Worm (Caenorhabditis elegans) whole organism, young adult: ENCODE data around the gene R160.3.
"Not testable (repeated sequence)": the region's sequence is repeated elsewhere in the genome, so short reads cannot be mapped to it uniquely, and the experiment has no call there.

Experiments
- B0336.3 ChIP-seq: fragments of 200-800 bp; sonication (Bioruptor generic); IDR thresholded peaks from 2 replicates; pipeline ENCODE4 v1.3.6; 2022; ENCODE audit warnings: missing genetic modification characterization, missing compliant biosample characterization
- F10E7.11 ChIP-seq: sonication (generic microtip); optimal IDR thresholded peaks from 2 replicates; lab custom pipeline; 2017; ENCODE audit warnings: mild to moderate bottlenecking, missing genetic modification characterization, moderate library complexity, missing compliant biosample characterization
- F39B2.1 ChIP-seq: fragments of 200-800 bp; sonication (Bioruptor generic); IDR thresholded peaks from 2 replicates; pipeline ENCODE4 v1.3.6; 2022; ENCODE audit warnings: missing genetic modification reagents, missing genetic modification characterization, missing compliant biosample characterization
- F52B5.7 ChIP-seq: sonication (generic microtip); optimal IDR thresholded peaks from 2 replicates; lab custom pipeline; 2016; ENCODE audit warnings: mild to moderate bottlenecking, missing genetic modification characterization, missing compliant biosample characterization
- F57A8.1 ChIP-seq: fragments of 200-800 bp; sonication (Bioruptor generic); optimal IDR thresholded peaks from 2 replicates; lab custom pipeline; 2018; ENCODE audit warnings: mild to moderate bottlenecking, missing genetic modification characterization, moderate library complexity, missing compliant biosample characterization
- T07F8.4 ChIP-seq: sonication (generic microtip); optimal IDR thresholded peaks from 2 replicates; lab custom pipeline; 2016; ENCODE audit warnings: mild to moderate bottlenecking, missing genetic modification characterization, moderate library complexity, missing compliant biosample characterization
- T26A5.8 ChIP-seq: sonication (generic microtip); optimal IDR thresholded peaks from 2 replicates; lab custom pipeline; 2016; ENCODE audit warnings: missing genetic modification characterization, missing compliant biosample characterization
- Y56A3A.18 ChIP-seq: fragments of 200-800 bp; sonication (Bioruptor generic); IDR thresholded peaks from 2 replicates; pipeline ENCODE4 v1.3.6; 2022; ENCODE audit warnings: missing genetic modification reagents, missing genetic modification characterization, missing compliant biosample characterization
- Y79H2A.3 ChIP-seq: fragments of 200-800 bp; sonication (Bioruptor generic); conservative IDR thresholded peaks from 2 replicates; pipeline ENCODE4 v1.3.6; 2022; ENCODE audit warnings: missing genetic modification reagents, missing genetic modification characterization, missing compliant biosample characterization
- atf-7 ChIP-seq: sonication (generic microtip); optimal IDR thresholded peaks from 2 replicates; lab custom pipeline; 2017; ENCODE audit warnings: mild to moderate bottlenecking, missing genetic modification characterization, missing compliant biosample characterization
- bed-1 ChIP-seq: fragments of 200-800 bp; sonication (Bioruptor generic); IDR thresholded peaks from 2 replicates; pipeline ENCODE4 v1.3.6; 2022; ENCODE audit warnings: missing genetic modification reagents, missing genetic modification characterization, missing compliant biosample characterization
- ccch-3 ChIP-seq: fragments of 200-800 bp; sonication (Bioruptor generic); optimal IDR thresholded peaks from 2 replicates; lab custom pipeline; 2018; ENCODE audit warnings: mild to moderate bottlenecking, missing genetic modification characterization, missing compliant biosample characterization
- cebp-1 ChIP-seq, 2 experiments: fragments of 200-800 bp in 1 of 2; sonication (Bioruptor generic) in 1 of 2; sonication (generic microtip) in 1 of 2; IDR thresholded peaks in 1 of 2; optimal IDR thresholded peaks in 1 of 2; 2 replicates each; pipeline versions ENCODE4 v1.3.6 to Lab custom; 2017 to 2022; ENCODE audit warnings: missing compliant biosample characterization in 2 of 2, missing genetic modification characterization in 2 of 2, mild to moderate bottlenecking in 1 of 2, missing genetic modification reagents in 1 of 2, moderate library complexity in 1 of 2
- ceh-100 ChIP-seq: fragments of 200-800 bp; sonication (Bioruptor generic); IDR thresholded peaks from 2 replicates; pipeline ENCODE4 v1.3.6; 2022; ENCODE audit warnings: missing genetic modification reagents, missing genetic modification characterization, missing compliant biosample characterization
- ceh-79 ChIP-seq: sonication (generic microtip); optimal IDR thresholded peaks from 2 replicates; lab custom pipeline; 2017; ENCODE audit warnings: mild to moderate bottlenecking, missing genetic modification characterization, missing compliant biosample characterization
- hlh-12 ChIP-seq: sonication (generic microtip); optimal IDR thresholded peaks from 2 replicates; lab custom pipeline; 2016; ENCODE audit warnings: missing genetic modification characterization, missing compliant biosample characterization
- let-526 ChIP-seq: fragments of 200-800 bp; sonication (Bioruptor generic); IDR thresholded peaks from 2 replicates; pipeline ENCODE4 v1.3.6; 2022; ENCODE audit warnings: missing genetic modification reagents, missing genetic modification characterization, missing compliant biosample characterization
- let-607 ChIP-seq, 2 experiments: fragments of 200-800 bp in 1 of 2; sonication (Bioruptor generic) in 1 of 2; sonication (generic microtip) in 1 of 2; optimal IDR thresholded peaks; 2 replicates each; lab custom pipeline; 2016 to 2018; ENCODE audit warnings: mild to moderate bottlenecking in 2 of 2, missing compliant biosample characterization in 2 of 2, missing genetic modification characterization in 2 of 2, moderate library complexity in 2 of 2, missing genotype in 1 of 2
- lin-26 ChIP-seq: fragments of 200-800 bp; sonication (Bioruptor generic); IDR thresholded peaks from 2 replicates; pipeline ENCODE4 v1.3.6; 2022; ENCODE audit warnings: missing genetic modification reagents, missing genetic modification characterization, missing compliant biosample characterization
- lin-40 ChIP-seq: sonication (generic microtip); optimal IDR thresholded peaks from 2 replicates; lab custom pipeline; 2016; ENCODE audit warnings: missing genetic modification characterization, mild to moderate bottlenecking, missing compliant biosample characterization, missing genotype, missing genetic modification reagents
- madf-3 ChIP-seq: fragments of 200-800 bp; sonication (Bioruptor generic); IDR thresholded peaks from 2 replicates; pipeline ENCODE4 v1.3.6; 2022; ENCODE audit warnings: missing genetic modification reagents, missing genetic modification characterization, missing compliant biosample characterization
- madf-6 ChIP-seq: fragments of 200-800 bp; sonication (Bioruptor generic); IDR thresholded peaks from 2 replicates; pipeline ENCODE4 v1.3.6; 2022; ENCODE audit warnings: missing genetic modification reagents, missing genetic modification characterization, missing compliant biosample characterization
- madf-8 ChIP-seq: fragments of 200-800 bp; sonication (Bioruptor generic); conservative IDR thresholded peaks from 2 replicates; pipeline ENCODE4 v1.3.6; 2022; ENCODE audit warnings: missing genetic modification reagents, missing genetic modification characterization, missing compliant biosample characterization
- nhr-27 ChIP-seq: fragments of 200-800 bp; sonication (Bioruptor generic); optimal IDR thresholded peaks from 2 replicates; lab custom pipeline; 2018; ENCODE audit warnings: mild to moderate bottlenecking, missing genetic modification characterization, moderate library complexity, missing compliant biosample characterization
- rpc-1 ChIP-seq, 2 experiments: fragments of 150-350 bp in 1 of 2; sonication (generic microtip) in 1 of 2; optimal IDR thresholded peaks; 2 replicates each; lab custom pipeline; 2014 to 2018; ENCODE audit warnings: missing biosample characterization in 1 of 2, missing genetic modification characterization in 1 of 2, missing genetic modification reagents in 1 of 2, missing genotype in 1 of 2
- snpc-3.4 ChIP-seq: sonication (generic microtip); optimal IDR thresholded peaks from 2 replicates; lab custom pipeline; 2017; ENCODE audit warnings: missing genetic modification characterization, mild to moderate bottlenecking, missing compliant biosample characterization, antibody characterized with exemption, moderate library complexity, missing genotype, missing genetic modification reagents
- somi-1 ChIP-seq: fragments of 200-800 bp; sonication (Bioruptor generic); optimal IDR thresholded peaks from 2 replicates; lab custom pipeline; 2018; ENCODE audit warnings: mild to moderate bottlenecking, missing genetic modification characterization, missing compliant biosample characterization
- tbp1 ChIP-seq: fragments of 200-800 bp; sonication (Bioruptor generic); optimal IDR thresholded peaks from 2 replicates; lab custom pipeline; 2018; ENCODE audit warnings: mild to moderate bottlenecking, missing genetic modification characterization, missing compliant biosample characterization
- tbx-9 ChIP-seq: sonication (generic microtip); optimal IDR thresholded peaks from 2 replicates; lab custom pipeline; 2016; ENCODE audit warnings: borderline replicate concordance, missing genetic modification characterization, inconsistent platforms, missing compliant biosample characterization
- unc-130 ChIP-seq: sonication (generic microtip); optimal IDR thresholded peaks from 2 replicates; lab custom pipeline; 2016; ENCODE audit warnings: missing genetic modification reagents, missing genetic modification characterization, missing compliant biosample characterization
- zim-3 ChIP-seq: sonication (generic microtip); optimal IDR thresholded peaks from 2 replicates; lab custom pipeline; 2017; ENCODE audit warnings: mild to moderate bottlenecking, missing genetic modification characterization, moderate library complexity, missing compliant biosample characterization
- ztf-28 ChIP-seq: fragments of 200-800 bp; sonication (Bioruptor generic); IDR thresholded peaks from 2 replicates; pipeline ENCODE4 v1.3.6; 2022; ENCODE audit warnings: missing genetic modification reagents, missing genetic modification characterization, missing compliant biosample characterization

The R160.3 gene

DNA sequence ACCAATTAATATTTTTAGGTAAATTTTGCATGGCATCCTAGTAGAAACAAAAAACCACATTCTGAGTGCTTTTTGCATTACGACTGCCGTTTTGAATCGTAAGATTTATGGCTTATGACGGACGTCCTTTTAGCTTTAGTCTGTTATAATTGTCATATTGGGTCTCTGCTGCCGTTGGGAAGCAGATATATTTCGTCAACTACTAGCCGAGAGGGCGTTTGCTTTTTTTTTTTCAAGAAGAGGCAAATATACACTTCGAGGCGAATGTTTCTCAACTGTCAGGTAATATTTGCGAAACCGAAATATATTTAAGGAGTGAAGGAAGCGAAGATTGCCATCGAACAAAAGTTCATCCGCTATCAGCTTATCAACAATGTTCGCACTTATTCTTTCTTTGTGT lies 22.2 kb downstream of the R160.3 start, which contains the start of gene F14H12.3:
Gene F14H12.3 (plus strand): TSS at position 301 of the 400 bp plus-strand sequence.
- TF ChIP-seq madf-6 (no peak), ceh-79 (tag; lab: Kevin White, UChicago) (no peak), F57A8.1 (GFP tag; lab: Kevin White, UChicago) (no peak), zim-3 (tag; lab: Kevin White, UChicago) (no peak), tbx-9 (tag; lab: Kevin White, UChicago) (no peak), ceh-100 (GFP tag; lab: Robert Waterston, UW) (no peak), ztf-28 (GFP tag; lab: Robert Waterston, UW) (no peak), unc-130 (GFP tag; lab: Kevin White, UChicago) (no peak)

DNA sequence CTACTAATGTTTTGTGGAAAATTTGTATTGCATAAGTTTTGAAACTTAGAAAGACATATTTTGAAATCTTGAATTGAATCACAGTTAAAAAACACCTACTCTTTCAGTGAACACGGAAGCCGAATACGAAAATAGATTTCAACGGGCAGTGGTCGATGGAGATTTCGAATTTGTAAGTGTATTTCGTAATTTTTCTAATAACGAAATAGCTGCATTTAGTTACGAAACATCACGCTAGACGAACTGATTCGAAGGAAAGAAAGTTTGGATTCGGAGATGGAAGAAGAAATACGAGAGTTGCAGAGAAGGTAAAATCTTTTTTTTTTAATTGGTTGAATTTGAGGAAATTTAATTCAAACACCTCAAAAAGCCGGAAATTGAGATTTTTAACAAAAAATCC lies 23.4 kb downstream of the R160.3 start:
- TF ChIP-seq nhr-27 (tag; lab: Kevin White, UChicago), result no peak
- TF ChIP-seq F52B5.7, result no peak
- TF ChIP-seq tbp1, result no peak
- no peak for TF ChIP-seq let-607 (tag; optimal IDR thresholded peaks at IDR 0.05; lab: Kevin White, UChicago)
- TF ChIP-seq cebp-1 (GFP tag; IDR thresholded peaks at IDR 0.05; lab: Robert Waterston, UW), result no peak
- peak; percentile 83 for TF ChIP-seq cebp-1 (tag; optimal IDR thresholded peaks at IDR 0.05; lab: Kevin White, UChicago)
- TF ChIP-seq atf-7 (tag; lab: Kevin White, UChicago), result no peak
- TF ChIP-seq hlh-12 (tag; lab: Kevin White, UChicago), result no peak

DNA sequence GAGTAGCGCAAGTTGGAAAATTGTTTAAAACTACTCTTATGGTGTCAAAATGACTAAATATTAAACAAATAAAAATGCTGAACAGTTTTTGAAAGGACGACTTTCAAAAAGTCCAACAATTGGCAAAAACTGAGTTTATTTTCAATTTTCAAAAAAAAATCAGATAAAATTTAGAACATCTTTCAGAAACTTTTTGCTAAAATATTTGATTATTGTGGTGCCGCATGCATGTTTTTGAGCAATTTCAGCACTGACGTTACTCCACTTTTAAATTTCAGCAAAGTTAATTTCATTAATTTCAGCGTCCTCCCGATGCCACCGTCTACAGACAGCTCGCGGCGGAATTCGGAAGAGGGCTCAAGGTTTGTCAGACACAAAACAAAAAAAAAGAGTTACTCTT lies 26.8 kb downstream of the R160.3 start, which contains the start of gene cst-1:
Gene cst-1 (plus strand): TSS at position 301 of the 400 bp plus-strand sequence.
- not testable (repeated sequence) for TF ChIP-seq madf-3 (GFP tag; lab: Robert Waterston, UW); rpc-1 (optimal IDR thresholded peaks at IDR 0.05; lab: Kevin White, UChicago); rpc-1 (tag; optimal IDR thresholded peaks at IDR 0.05; lab: Kevin White, UChicago); let-526 (GFP tag; lab: Robert Waterston, UW)

DNA sequence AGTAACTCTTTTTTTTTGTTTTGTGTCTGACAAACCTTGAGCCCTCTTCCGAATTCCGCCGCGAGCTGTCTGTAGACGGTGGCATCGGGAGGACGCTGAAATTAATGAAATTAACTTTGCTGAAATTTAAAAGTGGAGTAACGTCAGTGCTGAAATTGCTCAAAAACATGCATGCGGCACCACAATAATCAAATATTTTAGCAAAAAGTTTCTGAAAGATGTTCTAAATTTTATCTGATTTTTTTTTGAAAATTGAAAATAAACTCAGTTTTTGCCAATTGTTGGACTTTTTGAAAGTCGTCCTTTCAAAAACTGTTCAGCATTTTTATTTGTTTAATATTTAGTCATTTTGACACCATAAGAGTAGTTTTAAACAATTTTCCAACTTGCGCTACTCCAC lies 30.2 kb downstream of the R160.3 start, which contains the start of gene cst-2:
Gene cst-2 (minus strand): TSS at position 101 of the 400 bp plus-strand sequence.
- not testable (repeated sequence) for TF ChIP-seq Y56A3A.18; somi-1; ccch-3 (GFP tag; lab: Kevin White, UChicago)

DNA sequence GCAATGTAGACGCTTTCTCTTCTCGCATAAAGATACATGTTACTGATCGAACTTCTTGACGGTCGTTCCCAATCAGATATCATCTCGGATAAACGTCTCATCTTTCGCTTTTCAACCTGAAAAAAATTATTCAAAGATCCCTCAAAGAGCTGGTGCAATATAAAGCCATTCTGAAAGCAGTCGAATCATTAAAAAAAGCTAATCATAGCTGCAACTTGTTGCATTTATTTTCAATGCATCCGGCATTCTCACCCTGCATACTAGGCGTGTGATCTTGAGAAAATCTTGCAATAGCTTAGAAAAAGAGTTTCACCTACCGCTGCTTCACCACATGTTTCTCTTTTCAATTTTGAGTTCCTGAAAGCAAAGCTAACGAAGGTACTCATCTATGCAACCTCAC lies 33.8 kb downstream of the R160.3 start, which contains the start of gene C24A8.6:
Gene C24A8.6 (minus strand): TSS at position 101 of the 400 bp plus-strand sequence.
- TF ChIP-seq lin-40; F39B2.1 (GFP tag; lab: Robert Waterston, UW); zim-3 (tag; lab: Kevin White, UChicago): not testable (repeated sequence)

DNA sequence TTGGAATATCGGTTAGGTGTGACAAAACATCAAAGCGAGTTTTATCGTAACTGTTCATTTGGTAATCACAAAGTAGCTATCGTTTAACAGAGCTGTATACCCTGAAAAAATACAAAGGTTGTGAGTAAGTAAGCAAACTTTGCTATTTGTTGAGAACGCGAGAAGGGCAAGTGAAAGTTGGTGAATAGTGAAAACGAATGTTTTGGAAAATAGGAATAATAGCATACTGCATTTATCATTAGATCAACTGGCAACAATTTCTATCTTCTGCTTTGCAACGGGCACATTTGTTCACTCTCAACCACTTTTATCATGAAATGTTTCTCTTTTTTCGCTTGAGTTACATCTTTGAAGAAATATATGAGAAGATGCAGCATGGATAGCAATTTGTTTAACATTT lies 37.3 kb downstream of the R160.3 start, which contains the start of gene C24A8.5:
Gene C24A8.5 (minus strand): TSS at position 101 of the 400 bp plus-strand sequence.
- TF ChIP-seq bed-1 (GFP tag; lab: Robert Waterston, UW) (no peak), madf-8 (GFP tag; lab: Robert Waterston, UW) (no peak), F10E7.11 (tag; lab: Kevin White, UChicago) (no peak), somi-1 (no peak), T07F8.4 (tag; lab: Kevin White, UChicago) (no peak), Y79H2A.3 (GFP tag; lab: Robert Waterston, UW) (no peak), lin-26 (no peak), B0336.3 (no peak), T26A5.8 (tag; lab: Kevin White, UChicago) (no peak), snpc-3.4 (tag; lab: Kevin White, UChicago) (no peak)
- TF ChIP-seq, all 124 proteins: peak for 0
